Fruit fly (Drosophila melanogaster): ENCODE data around the gene CG5746.
A peak's percentile ranks its signal among the peaks of the same experiment; 100 is the strongest.

The CG5746 gene

DNA sequence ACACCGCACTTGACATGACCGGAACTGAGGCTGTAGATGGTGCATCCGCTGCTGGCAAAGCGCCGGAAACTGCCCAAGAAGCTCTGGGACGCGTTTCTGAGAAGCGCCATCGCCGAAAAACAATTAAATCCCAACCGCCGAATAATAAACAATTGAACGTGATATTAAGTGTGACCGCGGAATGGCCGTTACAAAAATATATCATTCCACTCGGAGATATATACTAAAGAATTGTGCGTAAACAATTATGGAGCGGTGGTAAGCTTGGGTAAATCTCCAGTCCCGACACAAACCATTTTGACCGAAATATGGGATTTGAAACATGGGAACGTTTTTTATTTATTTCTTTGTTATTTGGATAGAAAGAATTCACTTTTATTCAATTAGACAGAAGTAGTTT, 11.4 kb upstream of the CG5746 start, which contains the start of gene CG18528:
CG18528 (minus strand) TSS at position 188 of the 400 bp plus-strand sequence.
- no peak for TF ChIP-seq CG8632 (GFP tag; optimal IDR thresholded peaks at IDR 0.05)
- no peak for TF ChIP-seq esn (GFP tag; optimal IDR thresholded peaks at IDR 0.05)
- TF ChIP-seq Sox14 (GFP tag; optimal IDR thresholded peaks at IDR 0.05), result peak; percentile 97
- no peak for TF ChIP-seq Sox102F (GFP tag; optimal IDR thresholded peaks at IDR 0.05)

dm6 chr3R:24357698-24358097, 9.1 kb upstream of the CG5746 start, which contains the start of gene Golgin84:
Golgin84 (minus strand) TSS chr3R:24357938.
- TF ChIP-seq Sox102F (GFP tag; optimal IDR thresholded peaks at IDR 0.05) (no peak), CG1621 (tag; optimal IDR thresholded peaks at IDR 0.05) (no peak), pdm3 (GFP tag; optimal IDR thresholded peaks at IDR 0.05) (no peak), CG3919 (GFP tag; optimal IDR thresholded peaks at IDR 0.05) (no peak), Hr4 (GFP tag; optimal IDR thresholded peaks at IDR 0.05) (no peak), lz (GFP tag; optimal IDR thresholded peaks at IDR 0.05) (no peak), CG11902 (GFP tag; optimal IDR thresholded peaks at IDR 0.05) (no peak), fd59A (GFP tag; optimal IDR thresholded peaks at IDR 0.05) (no peak), eg (GFP tag; IDR thresholded peaks at IDR 0.05) (no peak), CG8632 (GFP tag; optimal IDR thresholded peaks at IDR 0.05) (no peak), CG7368 (GFP tag; optimal IDR thresholded peaks at IDR 0.05) (no peak), salr (GFP tag; optimal IDR thresholded peaks at IDR 0.05) (no peak), Ets21C (GFP tag; optimal IDR thresholded peaks at IDR 0.05) (no peak), CG9139 (GFP tag; optimal IDR thresholded peaks at IDR 0.05) (no peak)

dm6 chr3R:24353448-24353847, 4.9 kb upstream of the CG5746 start:
- TF ChIP-seq Ets21C (GFP tag; optimal IDR thresholded peaks at IDR 0.05), result no peak
- no peak for TF ChIP-seq Eip78C (GFP tag)
- TF ChIP-seq CG7368 (GFP tag; optimal IDR thresholded peaks at IDR 0.05), result no peak
- TF ChIP-seq CG3919 (GFP tag; optimal IDR thresholded peaks at IDR 0.05), result no peak
- TF ChIP-seq dac (GFP tag; optimal IDR thresholded peaks at IDR 0.05), result no peak
- TF ChIP-seq CG1621 (tag; optimal IDR thresholded peaks at IDR 0.05), result no peak
- no peak for TF ChIP-seq Sox102F (GFP tag; optimal IDR thresholded peaks at IDR 0.05)
- TF ChIP-seq CG31627 (GFP tag; optimal IDR thresholded peaks at IDR 0.05), result no peak
- TF ChIP-seq CG4318 (GFP tag; optimal IDR thresholded peaks at IDR 0.05), result no peak

dm6 chr3R:24341251-24341650, 7.3 kb downstream of the CG5746 start, which contains the start of gene Ms:
Ms (plus strand) TSS chr3R:24341551.
- TF ChIP-seq dsx (GFP tag; optimal IDR thresholded peaks at IDR 0.05; ENCODE audit: poor library complexity, severe bottlenecking) (no peak), CG6792 (GFP tag; optimal IDR thresholded peaks at IDR 0.05) (no peak), CG6808 (GFP tag; optimal IDR thresholded peaks at IDR 0.05) (no peak), CG6163 (GFP tag; IDR thresholded peaks at IDR 0.05) (no peak), acj6 (GFP tag; optimal IDR thresholded peaks at IDR 0.05) (no peak), Hr39 (GFP tag; optimal IDR thresholded peaks at IDR 0.05) (no peak), salr (GFP tag; optimal IDR thresholded peaks at IDR 0.05) (no peak)

- TF ChIP-seq fd85E (GFP tag; optimal IDR thresholded peaks at IDR 0.05) (no peak), CG3919 (GFP tag; optimal IDR thresholded peaks at IDR 0.05) (no peak), cyc (GFP tag; optimal IDR thresholded peaks at IDR 0.05) (no peak), CG10631 (GFP tag; optimal IDR thresholded peaks at IDR 0.05) (no peak), CG6276 (GFP tag; optimal IDR thresholded peaks at IDR 0.05) (no peak), CG16779 (tag; optimal IDR thresholded peaks at IDR 0.05) (no peak), salr (GFP tag; optimal IDR thresholded peaks at IDR 0.05) (no peak), fd59A (GFP tag; optimal IDR thresholded peaks at IDR 0.05) (no peak), Sox14 (GFP tag; optimal IDR thresholded peaks at IDR 0.05) (no peak), Met (GFP tag; optimal IDR thresholded peaks at IDR 0.05) (no peak), CG6854 (GFP tag; optimal IDR thresholded peaks at IDR 0.05) (no peak), CG11902 (GFP tag; optimal IDR thresholded peaks at IDR 0.05) (no peak), Eip75B (GFP tag; optimal IDR thresholded peaks at IDR 0.05) (no peak), Hr4 (GFP tag; optimal IDR thresholded peaks at IDR 0.05) (no peak), spab (GFP tag; optimal IDR thresholded peaks at IDR 0.05) (no peak), eg (GFP tag; IDR thresholded peaks at IDR 0.05) (no peak), fkh (GFP tag; optimal IDR thresholded peaks at IDR 0.05) (no peak), CG7368 (GFP tag; optimal IDR thresholded peaks at IDR 0.05) (no peak), pdm3 (GFP tag; optimal IDR thresholded peaks at IDR 0.05) (no peak)
These were observed 12.0 kb downstream of the CG5746 start, which contains the start of gene CG6432 for dm6 chr3R:24336622-24337021. CG6432 (plus strand) TSS chr3R:24336922.

All from whole organism, prepupa.